Fruit fly (Drosophila melanogaster) whole organism, adult: ENCODE measurements around the gene CG14367.
A peak's percentile ranks its signal among the peaks of the same experiment; 100 is the strongest.

ENCODE experiments used
- CG11617 ChIP-seq: fragments of 200-800 bp; sonication (Bioruptor generic); optimal IDR thresholded peaks from 2 replicates; lab custom pipeline; 2017; ENCODE audit warnings: mild to moderate bottlenecking, missing biosample characterization, missing genetic modification reagents, missing genetic modification characterization
- CG12768 ChIP-seq: fragments of 200-800 bp; sonication (Bioruptor generic); optimal IDR thresholded peaks from 2 replicates; lab custom pipeline; 2017; ENCODE audit warnings: missing biosample characterization, missing genetic modification characterization, mild to moderate bottlenecking, moderate library complexity, missing genetic modification reagents
- CG14711 ChIP-seq: fragments of 200-800 bp; sonication (Bioruptor generic); optimal IDR thresholded peaks from 2 replicates; lab custom pipeline; 2018; ENCODE audit warnings: missing biosample characterization, mild to moderate bottlenecking, missing genetic modification characterization, moderate library complexity
- CG1620 ChIP-seq: fragments of 200-800 bp; sonication (Bioruptor generic); optimal IDR thresholded peaks from 2 replicates; lab custom pipeline; 2016; ENCODE audit warnings: missing biosample characterization, missing genetic modification characterization
- CG33017 ChIP-seq: fragments of 200-800 bp; sonication (Bioruptor generic); optimal IDR thresholded peaks from 2 replicates; lab custom pipeline; 2018; ENCODE audit warnings: missing biosample characterization, mild to moderate bottlenecking, missing genetic modification characterization, moderate library complexity
- CG5204 ChIP-seq: fragments of 200-800 bp; sonication (Bioruptor generic); optimal IDR thresholded peaks from 2 replicates; lab custom pipeline; 2016; ENCODE audit warnings: missing biosample characterization, missing genetic modification characterization
- CG7045 ChIP-seq: fragments of 200-800 bp; sonication (Bioruptor generic); optimal IDR thresholded peaks from 2 replicates; lab custom pipeline; 2017; ENCODE audit warnings: missing biosample characterization, mild to moderate bottlenecking, missing genetic modification characterization
- CG7101 ChIP-seq: fragments of 200-800 bp; sonication (Bioruptor generic); optimal IDR thresholded peaks from 2 replicates; lab custom pipeline; 2018; ENCODE audit warnings: missing biosample characterization, mild to moderate bottlenecking, missing genetic modification characterization, moderate library complexity
- Clk ChIP-seq: fragments of 200-800 bp; sonication (Bioruptor generic); optimal IDR thresholded peaks from 2 replicates; lab custom pipeline; 2017; ENCODE audit warnings: missing biosample characterization, missing genetic modification characterization
- Crg-1 ChIP-seq: fragments of 200-800 bp; sonication (Bioruptor generic); optimal IDR thresholded peaks from 2 replicates; lab custom pipeline; 2016; ENCODE audit warnings: missing biosample characterization, missing genetic modification characterization
- Hr96 ChIP-seq: fragments of 200-800 bp; sonication (Bioruptor generic); optimal IDR thresholded peaks from 2 replicates; lab custom pipeline; 2016; ENCODE audit warnings: missing biosample characterization, missing genetic modification characterization
- Mnt ChIP-seq: fragments of 200-800 bp; sonication (Bioruptor generic); optimal IDR thresholded peaks from 2 replicates; lab custom pipeline; 2016; ENCODE audit warnings: missing biosample characterization, mild to moderate bottlenecking, missing genetic modification characterization
- bab1 ChIP-seq: fragments of 200-800 bp; sonication (Bioruptor generic); optimal IDR thresholded peaks from 3 replicates; lab custom pipeline; 2019; ENCODE audit warnings: missing biosample characterization, mild to moderate bottlenecking, missing genetic modification characterization, moderate library complexity
- cic ChIP-seq: fragments of 200-800 bp; sonication (Bioruptor generic); optimal IDR thresholded peaks from 2 replicates; lab custom pipeline; 2017; ENCODE audit warnings: missing biosample characterization, mild to moderate bottlenecking, missing genetic modification characterization, moderate library complexity
- cnc ChIP-seq, 2 experiments: fragments of >200 bp; optimal IDR thresholded peaks; 2 replicates each; lab custom pipeline; 2017
- kay ChIP-seq: fragments of 200-800 bp; sonication (Bioruptor generic); peaks from one replicate; lab custom pipeline; 2016; ENCODE audit warnings: missing biosample characterization, missing genetic modification characterization, borderline replicate concordance
- ovo ChIP-seq: fragments of 200-800 bp; sonication (Bioruptor generic); optimal IDR thresholded peaks from 2 replicates; lab custom pipeline; 2016; ENCODE audit warnings: missing biosample characterization, missing genetic modification characterization
- pad ChIP-seq: fragments of 200-800 bp; sonication (Bioruptor generic); optimal IDR thresholded peaks from 3 replicates; lab custom pipeline; 2017; ENCODE audit warnings: missing biosample characterization, missing genetic modification characterization, mild to moderate bottlenecking, moderate library complexity, missing genetic modification reagents
- tj ChIP-seq: fragments of 200-800 bp; sonication (Bioruptor generic); optimal IDR thresholded peaks from 3 replicates; lab custom pipeline; 2017; ENCODE audit warnings: missing biosample characterization, mild to moderate bottlenecking, missing genetic modification characterization, moderate library complexity
- toe ChIP-seq: fragments of 200-800 bp; sonication (Bioruptor generic); optimal IDR thresholded peaks from 2 replicates; lab custom pipeline; 2016; ENCODE audit warnings: missing biosample characterization, missing genetic modification characterization

The CG14367 gene

DNA sequence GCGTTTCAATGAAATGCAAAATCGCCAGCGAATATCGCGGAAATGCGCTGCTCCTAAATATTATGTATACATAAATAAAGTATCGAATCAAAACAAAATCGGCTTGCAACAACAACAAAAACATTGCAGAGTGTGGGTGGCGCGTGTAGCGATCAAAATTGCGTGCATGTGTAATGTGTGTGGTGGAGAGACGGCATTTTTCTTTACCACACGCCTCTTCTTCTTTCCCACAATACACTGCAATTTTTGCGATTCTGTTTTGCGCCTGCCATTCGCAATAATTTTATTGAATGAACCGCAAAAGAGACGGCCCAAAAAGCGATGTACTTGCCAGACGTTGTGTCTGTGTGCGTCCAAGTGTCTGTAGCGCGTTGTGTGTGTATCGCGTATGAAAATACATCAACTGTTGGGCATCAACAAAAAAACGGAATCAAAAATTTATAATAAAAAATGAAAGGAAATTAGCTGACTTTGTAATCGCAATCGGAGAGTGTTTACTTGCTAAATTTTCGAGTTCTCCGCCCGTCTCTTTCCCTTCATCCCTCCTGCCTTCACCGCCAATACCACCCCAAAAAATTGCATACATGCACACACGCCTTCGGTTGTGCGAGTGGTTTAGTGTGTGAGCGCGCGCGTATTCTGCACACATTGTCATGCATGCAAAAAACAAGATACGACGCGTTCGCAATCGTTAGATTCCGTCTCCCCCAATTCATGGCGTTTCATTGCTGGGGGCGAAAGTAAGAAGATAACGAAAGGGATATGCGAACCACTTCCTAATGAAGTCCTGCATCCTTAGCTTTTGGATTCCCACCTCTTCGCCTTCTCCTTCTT is 9.1 kb upstream of the CG14367 start:
- TF ChIP-seq CG7101 (tag; lab: Kevin White, UChicago) = no peak
- peak; percentile 54 for TF ChIP-seq Mnt (GFP tag; lab: Kevin White, UChicago)
- TF ChIP-seq pad (GFP tag; lab: Kevin White, UChicago) = peak; percentile 18
- TF ChIP-seq CG12768 (GFP tag; lab: Kevin White, UChicago) = peak; percentile 23
- no peak for TF ChIP-seq cnc (optimal IDR thresholded peaks at IDR 0.05; lab: Kevin White, UChicago)
- TF ChIP-seq cic (GFP tag; lab: Kevin White, UChicago) = peak; percentile 81
- TF ChIP-seq tj (GFP tag; lab: Kevin White, UChicago) = peak; percentile 94

DNA sequence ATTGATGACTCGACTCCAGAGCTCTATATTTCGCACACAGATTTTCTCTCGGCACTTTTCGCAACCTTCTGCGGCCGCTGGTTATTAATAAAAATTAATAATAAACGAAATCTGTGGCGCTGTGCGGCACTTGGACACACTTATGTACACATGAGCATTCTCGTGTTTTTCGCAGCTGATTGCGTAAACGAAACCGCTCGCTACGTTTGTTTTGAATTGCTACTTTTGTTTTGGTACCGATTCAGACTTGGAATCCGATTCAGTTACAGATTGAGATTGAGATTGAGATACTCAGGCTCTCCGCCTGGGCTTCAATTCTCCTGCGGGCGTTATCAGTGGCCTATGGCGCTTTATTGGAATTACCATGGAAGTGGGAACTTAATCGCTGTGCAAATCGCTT is 7.9 kb upstream of the CG14367 start:
- TF ChIP-seq cnc (optimal IDR thresholded peaks at IDR 0.05; lab: Kevin White, UChicago) (no peak), bab1 (GFP tag; lab: Kevin White, UChicago) (no peak), tj (GFP tag; lab: Kevin White, UChicago) (peak; percentile 76), kay (GFP tag; lab: Kevin White, UChicago) (no peak), CG12768 (GFP tag; lab: Kevin White, UChicago) (no peak), CG11617 (GFP tag; lab: Kevin White, UChicago) (no peak), Hr96 (GFP tag; lab: Kevin White, UChicago) (no peak)

DNA sequence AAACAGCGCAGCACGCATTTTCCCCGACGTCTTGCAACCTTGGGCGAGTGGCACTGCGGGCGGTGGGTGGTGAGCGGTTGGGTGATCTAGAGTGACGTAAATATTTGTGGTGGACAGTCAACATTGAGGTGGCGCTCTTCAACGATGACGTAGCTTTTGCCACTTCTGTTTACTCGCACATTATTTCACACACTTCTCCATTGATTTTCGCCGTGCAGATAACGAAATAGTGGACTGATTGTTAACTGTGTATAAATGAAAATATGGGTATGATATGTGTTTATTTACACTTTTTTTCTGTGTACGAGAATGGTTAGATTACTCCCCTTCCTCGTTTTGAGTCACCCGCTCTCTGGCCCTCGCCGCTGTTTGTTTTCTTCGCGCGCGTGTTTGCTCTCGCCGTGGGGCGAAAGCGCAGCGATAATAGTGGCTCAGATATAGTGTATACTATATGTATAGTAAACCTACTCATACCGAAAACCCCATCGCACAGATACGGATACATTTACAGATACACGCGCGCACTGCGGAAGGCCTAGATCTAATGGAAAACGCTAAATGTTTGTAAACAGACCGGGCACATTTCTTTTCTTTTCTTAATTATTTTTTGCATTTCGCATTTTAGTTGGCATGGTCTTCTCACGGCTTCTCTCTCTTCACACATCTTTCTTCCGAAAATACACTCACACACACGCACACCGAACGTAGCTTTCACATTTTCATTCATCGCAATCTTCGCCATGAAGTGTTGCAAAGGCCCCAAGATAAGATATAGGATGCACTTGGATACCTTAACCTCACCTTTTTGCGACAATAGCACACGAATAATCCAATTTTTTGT is 7.3 kb upstream of the CG14367 start, which contains the start of gene omd:
Gene omd (minus strand): TSS at position 840 of the 841 bp plus-strand sequence.
- TF ChIP-seq CG5204 (GFP tag; lab: Kevin White, UChicago) (no peak), CG12768 (GFP tag; lab: Kevin White, UChicago) (peak; percentile 84), CG14711 (tag; lab: Kevin White, UChicago) (no peak), CG7101 (tag; lab: Kevin White, UChicago) (peak; percentile 76), toe (GFP tag; lab: Kevin White, UChicago) (peak; percentile 25), cic (GFP tag; lab: Kevin White, UChicago) (peak; percentile 100), Hr96 (GFP tag; lab: Kevin White, UChicago) (peak; percentile 57), pad (GFP tag; lab: Kevin White, UChicago) (peak; percentile 52), Mnt (GFP tag; lab: Kevin White, UChicago) (peak; percentile 92), CG33017 (tag; lab: Kevin White, UChicago) (peak; percentile 64), Crg-1 (GFP tag; lab: Kevin White, UChicago) (peak; percentile 32), CG7045 (GFP tag; lab: Kevin White, UChicago) (peak; percentile 77), CG11617 (GFP tag; lab: Kevin White, UChicago) (peak; percentile 65), ovo (GFP tag; lab: Kevin White, UChicago) (peak; percentile 70), cnc (optimal IDR thresholded peaks at IDR 0.05; lab: Kevin White, UChicago) (no peak), Clk (peak; percentile 30), bab1 (GFP tag; lab: Kevin White, UChicago) (no peak), tj (GFP tag; lab: Kevin White, UChicago) (no peak), kay (GFP tag; lab: Kevin White, UChicago) (peak; percentile 99), CG1620 (GFP tag; lab: Kevin White, UChicago) (peak; percentile 8)

DNA sequence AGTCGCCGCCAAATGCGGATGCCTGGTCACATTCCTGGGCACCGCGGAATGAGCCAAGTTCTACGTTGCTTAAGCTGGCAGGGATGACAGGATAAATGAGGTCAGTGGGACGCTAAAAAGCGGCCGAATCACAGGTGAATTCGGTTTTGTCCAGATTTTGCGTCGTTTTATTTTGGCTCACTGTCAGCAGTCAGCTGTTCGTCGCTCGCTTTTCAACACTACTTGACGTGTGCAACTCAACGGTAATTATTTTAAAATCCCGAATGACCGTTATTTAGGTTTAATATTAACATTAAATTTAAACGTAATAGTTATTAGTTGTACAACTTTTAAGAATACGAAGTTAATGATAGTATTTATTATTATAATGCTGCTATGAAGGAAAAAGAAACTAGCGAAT is 5.5 kb downstream of the CG14367 start:
- TF ChIP-seq bab1 (GFP tag; lab: Kevin White, UChicago) = peak; percentile 39
- TF ChIP-seq CG11617 (GFP tag; lab: Kevin White, UChicago) = no peak
- peak; percentile 9 for TF ChIP-seq tj (GFP tag; lab: Kevin White, UChicago)
- no peak for TF ChIP-seq CG14711 (tag; lab: Kevin White, UChicago)
- TF ChIP-seq CG33017 (tag; lab: Kevin White, UChicago) = no peak
- no peak for TF ChIP-seq toe (GFP tag; lab: Kevin White, UChicago)

DNA sequence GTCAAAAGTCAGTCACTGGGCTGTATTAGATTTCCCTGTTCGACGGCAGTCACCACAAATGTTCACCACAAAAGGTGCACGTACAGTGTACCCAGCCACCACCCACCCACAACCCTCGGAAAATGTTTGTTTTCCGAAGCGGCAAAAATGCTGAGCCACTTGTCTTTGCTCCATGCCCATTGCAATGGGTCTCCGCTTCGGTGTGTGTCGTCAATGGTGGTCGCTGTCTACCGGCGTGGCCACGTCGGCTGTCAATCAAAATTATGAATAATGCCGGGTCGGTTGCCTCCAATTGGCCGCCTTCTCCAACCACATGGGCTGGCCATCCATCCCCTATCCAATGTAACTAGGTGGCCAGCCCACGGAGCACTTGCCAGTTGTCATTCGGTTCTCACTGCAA is 6.3 kb downstream of the CG14367 start, which contains the start of gene ninaB:
Gene ninaB (plus strand): TSS at position 374 of the 400 bp plus-strand sequence.
- TF ChIP-seq CG12768 (GFP tag; lab: Kevin White, UChicago) (peak; percentile 63), cic (GFP tag; lab: Kevin White, UChicago) (no peak)

DNA sequence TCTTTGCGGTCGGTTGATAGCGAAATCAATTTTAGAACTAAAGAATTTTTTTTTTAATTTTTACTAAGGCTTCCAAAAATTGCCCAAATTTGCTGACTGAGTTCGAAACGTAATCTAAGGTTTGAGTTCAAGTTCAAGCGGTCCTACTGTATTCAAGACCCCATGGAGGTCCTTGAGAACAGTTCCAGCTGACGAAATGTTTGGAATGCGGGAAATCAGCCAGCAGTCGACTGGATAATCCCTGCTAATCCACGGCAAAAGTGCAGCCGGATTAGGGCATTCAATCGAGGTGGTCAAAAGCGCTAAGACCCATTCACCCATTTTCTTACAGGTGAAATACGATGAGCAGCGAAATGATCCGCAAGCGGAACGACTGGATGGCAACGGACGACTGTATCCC is 6.9 kb downstream of the CG14367 start, which contains the start of gene f-cup:
Gene f-cup (minus strand): TSS at position 101 of the 400 bp plus-strand sequence.
- TF ChIP-seq Hr96 (GFP tag; lab: Kevin White, UChicago) (no peak), cnc (optimal IDR thresholded peaks at IDR 0.05; lab: Kevin White, UChicago) (no peak), kay (GFP tag; lab: Kevin White, UChicago) (no peak), tj (GFP tag; lab: Kevin White, UChicago) (no peak), Crg-1 (GFP tag; lab: Kevin White, UChicago) (no peak), CG14711 (tag; lab: Kevin White, UChicago) (no peak), pad (GFP tag; lab: Kevin White, UChicago) (no peak), CG12768 (GFP tag; lab: Kevin White, UChicago) (no peak), cic (GFP tag; lab: Kevin White, UChicago) (no peak), CG1620 (GFP tag; lab: Kevin White, UChicago) (no peak)
